Worm (Caenorhabditis elegans) whole organism, L4/young adult: ENCODE measurements around the gene ule-3.

Experiments
- W03F9.2 ChIP-seq: fragments of 150-350 bp; optimal IDR thresholded peaks from 2 replicates; lab custom pipeline; 2014; ENCODE audit warnings: missing biosample characterization, missing genetic modification characterization
- dao-5 ChIP-seq: sonication (generic microtip); optimal IDR thresholded peaks from 2 replicates; lab custom pipeline; 2016; ENCODE audit warnings: missing genotype, missing genetic modification characterization, moderate library complexity, missing compliant biosample characterization
- him-1 ChIP-seq: sonication (generic microtip); optimal IDR thresholded peaks from 2 replicates; lab custom pipeline; 2016; ENCODE audit warnings: missing genotype, missing genetic modification reagents, missing genetic modification characterization, missing compliant biosample characterization

- no peak for TF ChIP-seq him-1 (tag; lab: Kevin White, UChicago)
- no peak for TF ChIP-seq dao-5 (tag; lab: Kevin White, UChicago)
- no peak for TF ChIP-seq W03F9.2
Measured at ce11 chrV:10790921-10791320, 2.7 kb upstream of the ule-3 start, which contains the start of gene D1054.9.
